Fruit fly (Drosophila melanogaster): ENCODE results near the gene Adss.

The Adss gene

DNA sequence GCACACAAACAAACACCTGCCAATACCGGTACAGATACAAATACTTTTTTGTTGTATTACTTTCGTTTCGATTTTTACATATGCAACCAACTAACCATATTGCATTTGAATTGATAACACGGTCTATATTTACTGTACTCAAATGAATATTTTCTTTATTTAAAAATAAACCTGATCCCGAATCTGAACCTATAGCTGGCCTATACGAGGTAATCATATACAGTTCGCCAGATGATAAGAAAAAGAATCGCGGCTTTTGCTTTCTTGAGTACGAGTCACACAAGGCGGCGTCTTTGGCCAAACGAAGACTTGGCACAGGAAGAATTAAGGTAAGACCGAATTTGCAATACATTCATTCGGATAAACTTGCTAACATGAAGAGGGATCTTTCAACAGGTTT is 33.4 kb downstream of the Adss start:
- no peak for TF ChIP-seq CG17801 (GFP tag; optimal IDR thresholded peaks at IDR 0.05; ENCODE audit: partially characterized antibody)

DNA sequence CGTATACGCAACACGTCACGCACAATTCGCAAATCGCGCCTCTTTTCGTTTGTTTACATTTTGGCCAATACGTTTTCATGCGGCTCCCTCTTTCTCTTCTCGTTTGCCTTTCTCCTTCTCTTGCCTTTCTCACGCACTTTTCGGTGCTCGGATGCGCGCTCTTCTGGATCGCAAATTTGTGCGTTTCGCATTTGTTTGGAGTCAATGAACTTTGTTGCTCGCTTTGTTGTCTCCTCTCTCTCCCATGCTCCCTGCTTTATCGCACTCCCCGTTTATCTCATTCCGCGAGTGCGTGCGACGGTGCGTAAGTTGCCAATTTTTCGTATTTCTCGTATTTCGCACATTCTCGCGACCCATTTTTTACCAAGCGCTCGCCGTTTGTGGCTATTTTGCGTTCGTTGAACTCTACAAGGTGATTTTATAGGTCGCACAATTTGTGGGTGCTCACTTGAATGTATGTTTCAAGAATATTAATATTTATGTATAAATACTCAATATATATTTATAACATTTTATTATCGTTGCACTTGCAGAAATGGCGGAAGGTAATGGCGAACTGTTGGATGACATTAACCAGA is 39.1 kb downstream of the Adss start:
- TF ChIP-seq CG17801 (GFP tag; optimal IDR thresholded peaks at IDR 0.05; ENCODE audit: partially characterized antibody): no peak

DNA sequence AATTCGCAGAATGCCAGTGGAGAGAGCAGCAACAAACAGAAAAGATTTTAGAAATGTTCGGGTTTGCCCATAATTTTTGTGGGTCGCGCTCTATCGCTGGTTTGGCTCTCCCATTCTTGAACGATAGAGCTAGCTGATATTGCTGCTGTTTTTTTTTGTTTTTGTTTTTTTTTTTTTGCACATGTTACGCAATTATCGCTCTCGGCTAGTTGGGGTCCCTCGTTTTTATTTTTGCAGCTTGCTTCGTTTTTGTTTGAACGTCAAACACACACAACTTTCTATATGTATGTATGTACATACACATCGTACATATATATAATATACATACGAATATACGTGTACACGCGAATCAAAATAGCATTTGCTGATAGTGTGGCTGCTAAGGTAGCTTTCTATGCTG is 39.9 kb downstream of the Adss start:
- TF ChIP-seq CG17801 (GFP tag; optimal IDR thresholded peaks at IDR 0.05; ENCODE audit: partially characterized antibody): no peak

dm6 chr3R:20788559-20788958 is 41.8 kb downstream of the Adss start:
- no peak for TF ChIP-seq CG17801 (GFP tag; optimal IDR thresholded peaks at IDR 0.05; ENCODE audit: partially characterized antibody)

dm6 chr3R:20784436-20785368 is 45.7 kb downstream of the Adss start:
- no peak for TF ChIP-seq CG17801 (GFP tag; optimal IDR thresholded peaks at IDR 0.05; ENCODE audit: partially characterized antibody)

dm6 chr3R:20783714-20784435 is 46.5 kb downstream of the Adss start:
- no peak for TF ChIP-seq CG17801 (GFP tag; optimal IDR thresholded peaks at IDR 0.05; ENCODE audit: partially characterized antibody)

dm6 chr3R:20782655-20783105 is 47.7 kb downstream of the Adss start:
- TF ChIP-seq CG17801 (GFP tag; optimal IDR thresholded peaks at IDR 0.05; ENCODE audit: partially characterized antibody): peak; percentile 96

dm6 chr3R:20782104-20782654 is 48.2 kb downstream of the Adss start:
- TF ChIP-seq CG17801 (GFP tag; optimal IDR thresholded peaks at IDR 0.05; ENCODE audit: partially characterized antibody): no peak

- peak; percentile 50 for TF ChIP-seq CG17801 (GFP tag; optimal IDR thresholded peaks at IDR 0.05; ENCODE audit: partially characterized antibody)
Observed at dm6 chr3R:20779969-20780368, 50.4 kb downstream of the Adss start.

dm6 chr3R:20779545-20779944 is 50.8 kb downstream of the Adss start:
- TF ChIP-seq CG17801 (GFP tag; optimal IDR thresholded peaks at IDR 0.05; ENCODE audit: partially characterized antibody): no peak

DNA sequence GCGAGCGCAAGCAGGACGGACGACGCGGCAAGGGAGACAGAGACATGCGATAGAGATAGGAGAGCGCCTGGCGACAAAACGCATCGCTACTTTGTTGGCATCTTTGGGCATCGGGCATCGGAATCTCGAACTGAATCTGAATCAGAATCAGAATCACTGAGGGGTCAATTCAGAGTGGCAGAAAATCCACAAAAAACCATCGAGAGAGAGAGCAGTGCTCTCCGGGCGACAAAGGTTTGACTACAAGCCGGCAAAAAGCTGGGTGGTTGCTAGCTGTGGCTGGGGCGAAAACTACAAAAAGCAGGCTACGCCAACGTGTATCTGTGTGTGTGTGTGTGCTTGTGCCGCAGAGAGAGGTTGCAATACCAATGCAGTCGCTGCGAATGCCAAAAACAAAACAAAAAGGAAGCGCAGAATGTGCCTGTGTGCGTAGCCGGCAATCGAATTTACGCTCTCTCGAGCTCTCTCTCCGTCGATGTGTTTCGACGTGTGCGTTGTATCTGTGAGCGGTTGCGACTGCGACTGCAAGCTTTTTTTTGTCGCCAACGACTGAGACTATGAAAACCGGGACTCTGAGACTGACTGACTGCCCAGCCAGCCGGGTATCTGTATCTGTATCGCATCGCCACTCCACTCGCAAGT is 52.0 kb downstream of the Adss start:
- TF ChIP-seq CG17801 (GFP tag; optimal IDR thresholded peaks at IDR 0.05; ENCODE audit: partially characterized antibody): peak; percentile 99

All from ovary, adult (tissue).